Worm (Caenorhabditis elegans): ENCODE results near the gene gcy-20.

Gene gcy-20

ce11 chrV:16292409-16292808 is 38.8 kb upstream of the gcy-20 start, which contains the start of gene oac-5:
Gene oac-5, plus strand, starts transcription at chrV:16292709.
- no peak for TF ChIP-seq nhr-23 (tag; optimal IDR thresholded peaks at IDR 0.05)
- TF ChIP-seq elt-2 (tag; optimal IDR thresholded peaks at IDR 0.05): peak; percentile 42
- no peak for TF ChIP-seq elt-1 (tag; optimal IDR thresholded peaks at IDR 0.05)
- no peak for TF ChIP-seq zag-1 (tag; optimal IDR thresholded peaks at IDR 0.05)
- TF ChIP-seq pqm-1 (tag; optimal IDR thresholded peaks at IDR 0.05): peak; percentile 12
- no peak for TF ChIP-seq fkh-10 (GFP tag; optimal IDR thresholded peaks at IDR 0.05)
- TF ChIP-seq snpc-4 (tag; optimal IDR thresholded peaks at IDR 0.05): no peak
- TF ChIP-seq unc-39 (tag; optimal IDR thresholded peaks at IDR 0.05): no peak
- TF ChIP-seq aly-2 (tag; optimal IDR thresholded peaks at IDR 0.05): no peak
- TF ChIP-seq fkh-2 (tag; optimal IDR thresholded peaks at IDR 0.05): no peak
- no peak for TF ChIP-seq nhr-25 (tag; optimal IDR thresholded peaks at IDR 0.05)

- TF ChIP-seq zag-1 (tag; optimal IDR thresholded peaks at IDR 0.05): no peak
- no peak for TF ChIP-seq egl-5 (tag; optimal IDR thresholded peaks at IDR 0.05)
- no peak for TF ChIP-seq ceh-28 (tag; optimal IDR thresholded peaks at IDR 0.05)
- TF ChIP-seq ama-1 (optimal IDR thresholded peaks at IDR 0.05): no peak
- TF ChIP-seq unc-62 (GFP tag; optimal IDR thresholded peaks at IDR 0.05): no peak
- no peak for TF ChIP-seq sea-2 (GFP tag; optimal IDR thresholded peaks at IDR 0.05)
- TF ChIP-seq ceh-9 (tag; optimal IDR thresholded peaks at IDR 0.05): no peak
- TF ChIP-seq egl-27 (tag; optimal IDR thresholded peaks at IDR 0.05): no peak
- TF ChIP-seq elt-1 (tag; optimal IDR thresholded peaks at IDR 0.05): no peak
- TF ChIP-seq fkh-2 (tag; optimal IDR thresholded peaks at IDR 0.05): no peak
- no peak for TF ChIP-seq ztf-11 (tag; optimal IDR thresholded peaks at IDR 0.05)
- TF ChIP-seq nhr-43 (tag; optimal IDR thresholded peaks at IDR 0.05; ENCODE audit: poor library complexity, severe bottlenecking): no peak
- no peak for TF ChIP-seq elt-2 (tag; optimal IDR thresholded peaks at IDR 0.05)
- no peak for TF ChIP-seq hmg-11 (tag; optimal IDR thresholded peaks at IDR 0.05)
Measured at ce11 chrV:16287619-16288018, 34.0 kb upstream of the gcy-20 start, which contains the start of gene F28G4.3. Gene F28G4.3, minus strand, starts transcription at chrV:16287719.

ce11 chrV:16285794-16286193 is 32.2 kb upstream of the gcy-20 start, which contains the start of gene F28G4.4:
Gene F28G4.4, minus strand, starts transcription at chrV:16285894.
- TF ChIP-seq ama-1 (optimal IDR thresholded peaks at IDR 0.05) (no peak), unc-62 (GFP tag; optimal IDR thresholded peaks at IDR 0.05) (no peak), pqm-1 (tag; optimal IDR thresholded peaks at IDR 0.05) (no peak), elt-2 (tag; optimal IDR thresholded peaks at IDR 0.05) (no peak), lsy-12 (tag; optimal IDR thresholded peaks at IDR 0.05) (no peak), fkh-10 (GFP tag; optimal IDR thresholded peaks at IDR 0.05) (no peak), lin-15B (tag; optimal IDR thresholded peaks at IDR 0.05) (no peak), fkh-2 (tag; optimal IDR thresholded peaks at IDR 0.05) (no peak), nhr-76 (tag; optimal IDR thresholded peaks at IDR 0.05) (no peak), nhr-67 (tag; optimal IDR thresholded peaks at IDR 0.05) (no peak), mml-1 (tag; optimal IDR thresholded peaks at IDR 0.05) (no peak), egl-5 (tag; optimal IDR thresholded peaks at IDR 0.05) (no peak), sea-2 (GFP tag; optimal IDR thresholded peaks at IDR 0.05) (no peak)

- TF ChIP-seq fos-1 (tag; optimal IDR thresholded peaks at IDR 0.05) (no peak), nhr-12 (tag; optimal IDR thresholded peaks at IDR 0.05) (no peak), egl-5 (tag; optimal IDR thresholded peaks at IDR 0.05) (no peak), ceh-82 (tag; optimal IDR thresholded peaks at IDR 0.05) (no peak), skn-1 (tag; optimal IDR thresholded peaks at IDR 0.05) (no peak), mdl-1 (tag; optimal IDR thresholded peaks at IDR 0.05) (no peak), ceh-16 (tag; optimal IDR thresholded peaks at IDR 0.05) (no peak), nhr-77 (tag; optimal IDR thresholded peaks at IDR 0.05) (no peak), tbx-2 (tag; optimal IDR thresholded peaks at IDR 0.05) (no peak), zag-1 (tag; optimal IDR thresholded peaks at IDR 0.05) (no peak), jun-1 (tag; optimal IDR thresholded peaks at IDR 0.05) (no peak), elt-2 (tag; optimal IDR thresholded peaks at IDR 0.05) (no peak), ceh-9 (tag; optimal IDR thresholded peaks at IDR 0.05) (no peak)
Measured at ce11 chrV:16282147-16282546, 28.6 kb upstream of the gcy-20 start, which contains the start of gene F28G4.2. Gene F28G4.2, minus strand, starts transcription at chrV:16282321.

ce11 chrV:16277918-16278317 is 24.3 kb upstream of the gcy-20 start, which contains the start of gene cyp-37B1:
Gene cyp-37B1, plus strand, starts transcription at chrV:16278116.
- TF ChIP-seq fkh-10 (GFP tag; optimal IDR thresholded peaks at IDR 0.05) (no peak), elt-2 (tag; optimal IDR thresholded peaks at IDR 0.05) (peak; percentile 93), pqm-1 (tag; optimal IDR thresholded peaks at IDR 0.05) (peak; percentile 97), jun-1 (tag; optimal IDR thresholded peaks at IDR 0.05) (peak; percentile 10), pha-4 (tag; optimal IDR thresholded peaks at IDR 0.05) (peak; percentile 73)

All from whole organism, L3 larva.